Worm (Caenorhabditis elegans): ENCODE results near the gene C40H1.7.

Gene C40H1.7

DNA sequence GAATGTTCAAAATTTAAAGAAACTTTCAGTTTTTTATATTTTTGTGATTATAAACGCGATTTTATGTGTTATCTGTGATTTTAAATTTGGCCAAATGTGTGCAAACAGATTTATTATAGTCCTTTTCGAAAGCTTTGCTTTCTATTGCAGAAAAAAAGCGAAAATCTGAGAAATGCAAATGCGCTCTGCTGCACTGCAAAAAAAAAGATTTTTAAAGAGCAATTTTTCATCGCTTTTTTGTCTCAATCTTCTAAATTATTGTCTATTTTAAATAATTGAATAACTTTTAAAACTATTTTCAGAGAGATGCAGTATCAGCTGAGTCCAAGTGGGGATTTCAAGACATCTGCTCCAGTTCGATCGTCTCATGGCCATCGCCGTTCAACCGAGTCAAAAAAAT is 2.8 kb upstream of the C40H1.7 start, which contains the start of gene cpb-1:
cpb-1 (plus strand) TSS at position 301 of the 400 bp plus-strand sequence.
- no peak for TF ChIP-seq W03F9.2 (tag; optimal IDR thresholded peaks at IDR 0.05)
- TF ChIP-seq dao-5 (tag; optimal IDR thresholded peaks at IDR 0.05), result no peak
- TF ChIP-seq him-1 (tag; optimal IDR thresholded peaks at IDR 0.05), result no peak

DNA sequence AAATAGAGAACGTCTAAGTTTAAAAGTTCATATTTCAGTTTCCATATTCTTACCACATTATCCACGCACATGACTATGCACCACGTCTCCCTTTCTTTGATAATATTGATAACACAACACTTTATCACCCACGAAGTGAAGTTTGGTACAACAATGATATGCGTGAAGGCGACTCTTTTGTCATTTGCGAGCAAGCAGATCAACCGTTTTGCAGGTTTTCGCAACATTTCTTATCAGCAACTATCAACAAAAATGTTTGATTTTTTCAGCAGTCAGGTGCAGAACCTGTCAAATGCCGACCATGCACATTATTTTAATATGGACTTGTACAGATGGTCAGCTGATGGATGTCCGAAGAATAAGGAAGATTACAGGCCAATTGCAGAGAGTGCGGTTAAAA is 1.7 kb downstream of the C40H1.7 start:
- TF ChIP-seq W03F9.2 (tag; optimal IDR thresholded peaks at IDR 0.05) (no peak), dao-5 (tag; optimal IDR thresholded peaks at IDR 0.05) (no peak), him-1 (tag; optimal IDR thresholded peaks at IDR 0.05) (no peak)

DNA sequence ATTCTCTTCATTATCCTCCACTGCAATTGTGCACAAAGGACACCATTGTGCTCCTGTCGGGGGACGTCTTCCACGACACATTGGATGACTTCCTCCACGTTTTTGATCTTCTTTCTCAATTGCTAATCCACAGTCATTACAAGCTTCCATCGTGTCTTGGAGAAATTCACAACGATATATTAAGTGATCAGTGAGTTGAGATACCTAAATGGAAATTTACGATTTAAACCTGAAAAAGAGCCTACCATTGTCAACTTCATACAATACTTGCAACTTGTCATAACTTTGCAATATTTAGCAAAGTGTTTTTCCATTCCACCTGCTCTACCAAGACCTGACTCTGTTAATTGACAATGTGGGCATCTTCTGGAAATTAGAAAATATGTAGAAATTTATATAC is 3.1 kb downstream of the C40H1.7 start:
- no peak for TF ChIP-seq W03F9.2 (tag; optimal IDR thresholded peaks at IDR 0.05)
- TF ChIP-seq dao-5 (tag; optimal IDR thresholded peaks at IDR 0.05), result no peak
- no peak for TF ChIP-seq him-1 (tag; optimal IDR thresholded peaks at IDR 0.05)

DNA sequence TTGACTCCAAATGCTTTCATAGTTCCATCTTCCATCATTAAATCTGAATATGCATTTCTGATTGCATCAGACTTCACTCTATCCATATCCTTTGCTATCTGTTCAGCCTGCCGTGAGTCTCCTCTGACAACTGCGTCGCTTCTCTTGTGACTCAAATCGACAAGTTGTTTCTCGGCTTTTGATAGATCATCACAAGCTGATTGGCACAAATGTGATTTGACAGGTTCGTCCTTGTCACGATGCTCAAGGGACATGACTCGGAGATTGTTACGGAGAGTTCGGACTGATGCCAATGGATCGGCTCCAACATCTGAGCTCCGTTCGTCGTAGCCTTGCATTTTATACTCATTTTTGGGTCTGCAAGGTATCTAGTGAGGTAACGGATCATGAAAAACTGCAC is 3.9 kb downstream of the C40H1.7 start:
- TF ChIP-seq dao-5 (tag; optimal IDR thresholded peaks at IDR 0.05) (no peak), him-1 (tag; optimal IDR thresholded peaks at IDR 0.05) (no peak), W03F9.2 (tag; optimal IDR thresholded peaks at IDR 0.05) (no peak)

DNA sequence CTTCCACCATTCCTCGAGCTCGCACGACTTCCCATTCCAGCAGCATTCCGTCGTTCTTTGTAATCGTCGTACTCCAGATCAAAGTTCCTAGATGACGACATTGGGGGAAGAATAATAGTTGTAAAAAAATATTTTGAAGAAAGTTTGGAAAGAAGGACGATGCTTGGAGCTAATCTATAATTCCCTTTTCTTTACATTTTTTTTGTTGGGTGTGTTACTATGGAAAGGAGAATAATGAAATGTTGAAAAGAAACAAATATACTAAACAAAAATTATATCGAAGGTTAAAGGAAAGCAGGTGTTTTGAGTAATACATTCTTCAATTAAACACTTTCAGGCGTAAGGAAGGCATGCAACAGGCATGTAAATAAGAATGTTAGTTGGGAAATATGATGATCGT is 4.4 kb downstream of the C40H1.7 start, which contains the start of gene C40H1.3:
C40H1.3 (minus strand) TSS at position 101 of the 400 bp plus-strand sequence.
- no peak for TF ChIP-seq him-1 (tag; optimal IDR thresholded peaks at IDR 0.05)
- TF ChIP-seq dao-5 (tag; optimal IDR thresholded peaks at IDR 0.05), result no peak
- no peak for TF ChIP-seq W03F9.2 (tag; optimal IDR thresholded peaks at IDR 0.05)

DNA sequence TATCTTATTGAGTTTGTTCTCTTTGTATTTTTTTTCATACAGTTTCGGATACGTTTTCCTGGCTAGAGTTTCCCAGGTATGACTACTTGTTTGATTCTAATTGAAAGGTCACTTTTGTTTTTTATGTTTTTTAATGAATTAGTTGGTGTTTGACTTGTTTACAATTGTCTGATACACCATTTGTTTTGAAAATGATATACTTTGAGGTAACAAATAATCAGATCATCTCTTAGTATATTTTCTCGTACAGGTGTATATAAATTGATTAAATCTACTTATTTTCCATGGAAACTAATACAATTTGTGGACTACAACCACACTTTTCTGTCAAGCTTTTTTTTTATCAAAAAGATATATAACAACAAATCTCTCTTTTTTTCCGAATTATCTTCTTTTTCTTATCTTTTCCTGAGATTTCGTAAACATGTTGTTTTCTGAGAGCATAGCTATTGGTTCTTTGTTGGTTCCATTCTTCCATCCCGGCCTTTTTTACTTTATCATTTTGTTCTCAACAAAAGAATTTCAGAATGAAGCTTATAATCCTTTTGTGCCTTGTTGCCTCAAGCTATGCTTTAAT is 5.1 kb downstream of the C40H1.7 start, which contains the start of gene ttr-5:
ttr-5 (plus strand) TSS at position 527 of the 577 bp plus-strand sequence.
- TF ChIP-seq W03F9.2 (tag; optimal IDR thresholded peaks at IDR 0.05) (no peak), him-1 (tag; optimal IDR thresholded peaks at IDR 0.05) (no peak), dao-5 (tag; optimal IDR thresholded peaks at IDR 0.05) (no peak)

DNA sequence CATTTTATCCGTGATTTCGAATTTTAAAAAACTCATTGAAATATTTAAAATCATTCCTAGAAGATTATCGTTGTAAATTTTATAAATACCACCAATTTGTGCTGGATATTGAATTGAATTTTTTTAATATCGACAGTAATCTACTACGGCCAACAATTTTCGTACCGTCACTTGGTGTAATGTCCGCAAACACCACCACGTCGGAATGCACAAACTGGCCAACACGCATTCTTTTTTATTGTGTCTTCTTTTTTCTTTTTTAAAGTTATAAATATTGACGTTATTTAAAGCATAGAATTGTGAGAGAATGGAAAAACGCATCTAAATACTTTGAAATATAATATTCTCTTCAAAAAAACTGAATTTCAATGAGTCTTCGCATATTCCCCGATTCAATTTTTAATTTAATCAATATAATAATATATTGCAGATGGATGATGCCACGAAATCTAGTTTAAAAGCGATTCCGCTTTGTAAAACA is 6.3 kb downstream of the C40H1.7 start, which contains the start of gene ufc-1:
ufc-1 (plus strand) TSS at position 431 of the 481 bp plus-strand sequence.
- TF ChIP-seq W03F9.2 (tag; optimal IDR thresholded peaks at IDR 0.05) (peak; percentile 22), dao-5 (tag; optimal IDR thresholded peaks at IDR 0.05) (no peak), him-1 (tag; optimal IDR thresholded peaks at IDR 0.05) (no peak)

DNA sequence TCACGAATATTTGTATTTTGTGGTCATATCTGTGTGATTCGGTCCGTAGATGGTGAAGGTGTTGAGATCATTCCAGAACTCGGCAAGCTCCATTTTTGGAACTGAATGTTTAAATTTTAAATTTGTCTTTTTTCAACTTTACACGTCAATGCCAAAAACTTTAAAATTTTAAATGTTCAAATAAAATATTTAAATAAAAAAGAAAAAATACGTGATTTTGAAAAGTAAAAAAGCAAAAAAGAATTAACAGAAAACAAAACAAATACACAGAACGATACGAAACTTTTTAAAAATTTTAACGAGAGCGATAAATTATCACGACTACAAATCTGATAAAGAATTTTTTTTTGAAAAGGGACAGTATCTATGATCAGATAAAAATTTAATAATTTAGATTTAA is 9.3 kb downstream of the C40H1.7 start, which contains the start of gene elo-4:
elo-4 (minus strand) TSS at position 101 of the 400 bp plus-strand sequence.
- TF ChIP-seq W03F9.2 (tag; optimal IDR thresholded peaks at IDR 0.05), result no peak
- no peak for TF ChIP-seq dao-5 (tag; optimal IDR thresholded peaks at IDR 0.05)
- TF ChIP-seq him-1 (tag; optimal IDR thresholded peaks at IDR 0.05), result no peak

DNA sequence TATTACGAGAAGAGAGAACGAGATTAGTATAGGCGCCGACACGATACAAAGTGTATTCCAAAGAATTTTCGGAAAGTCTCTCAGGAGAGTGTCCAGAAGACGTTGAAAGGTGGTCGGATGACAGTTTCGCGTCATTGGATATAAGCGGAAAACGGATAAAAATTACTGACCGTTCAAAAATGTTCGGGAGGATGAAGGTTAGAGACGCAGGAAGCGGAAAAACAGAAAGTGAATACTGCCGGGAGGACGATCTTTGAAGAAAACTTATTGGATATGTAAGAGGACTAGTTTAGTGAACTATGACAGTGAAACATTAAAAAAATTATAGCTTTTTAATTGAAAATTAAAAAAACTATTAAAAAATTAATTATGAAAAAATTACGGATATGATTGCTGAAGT is 10.3 kb downstream of the C40H1.7 start:
- TF ChIP-seq W03F9.2 (tag; optimal IDR thresholded peaks at IDR 0.05), result no peak
- no peak for TF ChIP-seq him-1 (tag; optimal IDR thresholded peaks at IDR 0.05)
- no peak for TF ChIP-seq dao-5 (tag; optimal IDR thresholded peaks at IDR 0.05)

DNA sequence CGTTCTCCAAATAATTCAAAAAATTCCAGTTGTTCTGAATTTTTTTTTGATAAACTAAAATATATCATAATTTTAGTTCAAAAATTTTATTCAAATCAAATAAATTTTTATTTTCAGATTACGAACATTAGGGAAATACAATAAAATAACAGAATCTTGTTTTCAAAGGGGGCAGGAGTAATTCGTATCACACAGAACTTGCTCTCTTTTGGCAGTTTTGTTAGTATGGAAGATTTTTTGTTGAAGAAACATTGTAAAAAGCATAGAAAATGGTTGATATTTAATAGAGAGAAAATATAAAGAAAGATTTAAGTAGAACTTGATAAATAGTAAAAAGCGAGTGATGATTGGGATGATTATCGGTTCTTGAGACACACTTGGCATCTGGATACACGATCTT is 12.0 kb downstream of the C40H1.7 start:
- TF ChIP-seq him-1 (tag; optimal IDR thresholded peaks at IDR 0.05), result no peak
- TF ChIP-seq dao-5 (tag; optimal IDR thresholded peaks at IDR 0.05), result no peak
- no peak for TF ChIP-seq W03F9.2 (tag; optimal IDR thresholded peaks at IDR 0.05)

DNA sequence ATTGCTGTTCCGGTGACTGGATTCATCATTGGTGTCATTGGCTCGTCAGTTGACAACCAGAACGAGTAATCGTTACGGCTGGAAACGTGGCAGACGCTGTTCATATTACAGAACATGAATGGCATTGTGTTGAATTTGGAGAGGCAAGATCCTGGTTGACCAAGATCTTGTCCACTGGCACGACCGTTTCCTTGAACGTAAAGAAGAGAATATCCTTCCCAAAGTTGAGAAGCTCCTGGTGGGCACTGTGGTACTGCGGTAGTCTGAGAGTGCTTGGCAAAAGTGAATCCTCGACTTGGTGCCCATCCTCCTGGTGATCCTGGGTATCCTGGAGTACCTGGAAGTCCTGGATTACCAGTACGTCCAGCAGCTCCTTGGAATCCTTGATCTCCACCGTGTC is 13.1 kb downstream of the C40H1.7 start:
- no peak for TF ChIP-seq him-1 (tag; optimal IDR thresholded peaks at IDR 0.05)
- TF ChIP-seq W03F9.2 (tag; optimal IDR thresholded peaks at IDR 0.05), result no peak
- no peak for TF ChIP-seq dao-5 (tag; optimal IDR thresholded peaks at IDR 0.05)

DNA sequence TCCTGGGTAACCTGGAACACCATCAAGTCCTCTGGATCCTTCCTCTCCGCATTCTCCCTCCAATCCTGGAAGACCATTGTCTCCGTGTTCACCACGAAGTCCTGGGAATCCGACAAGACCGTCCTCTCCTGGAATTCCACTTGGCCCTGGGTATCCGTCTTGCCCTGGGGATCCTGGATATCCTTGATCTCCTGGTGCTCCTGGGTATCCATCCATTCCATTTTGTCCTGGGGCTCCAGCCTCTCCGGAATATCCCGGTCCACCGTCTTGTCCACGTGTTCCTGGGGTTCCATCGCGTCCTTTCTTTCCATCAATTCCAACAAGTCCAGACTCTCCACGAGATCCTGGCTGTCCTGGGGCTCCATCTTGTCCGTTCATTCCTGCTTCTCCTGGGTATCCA is 15.2 kb downstream of the C40H1.7 start:
- TF ChIP-seq dao-5 (tag; optimal IDR thresholded peaks at IDR 0.05), result no peak
- no peak for TF ChIP-seq him-1 (tag; optimal IDR thresholded peaks at IDR 0.05)
- TF ChIP-seq W03F9.2 (tag; optimal IDR thresholded peaks at IDR 0.05), result no peak

DNA sequence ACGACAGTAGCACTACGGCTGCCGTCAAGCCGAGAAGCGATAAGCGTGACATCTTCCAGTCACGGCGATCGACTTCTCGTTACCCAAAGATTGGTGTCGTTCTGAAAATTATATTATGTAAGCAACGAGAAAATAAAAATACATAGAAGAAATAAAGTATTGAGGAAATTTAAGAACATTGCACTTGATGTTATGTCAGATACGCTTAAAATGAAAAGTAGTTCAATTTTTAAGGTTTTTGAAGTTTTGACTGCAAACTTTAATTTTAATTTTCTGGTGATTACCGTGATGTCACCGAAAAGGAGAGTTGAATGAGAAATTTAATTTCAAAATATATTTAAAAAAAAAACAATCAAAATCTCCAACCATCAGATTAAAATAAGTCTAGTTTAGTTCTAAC is 19.5 kb downstream of the C40H1.7 start, which contains the start of gene emb-9:
emb-9 (minus strand) TSS at position 101 of the 400 bp plus-strand sequence.
- TF ChIP-seq him-1 (tag; optimal IDR thresholded peaks at IDR 0.05) (no peak), W03F9.2 (tag; optimal IDR thresholded peaks at IDR 0.05) (no peak), dao-5 (tag; optimal IDR thresholded peaks at IDR 0.05) (no peak)

DNA sequence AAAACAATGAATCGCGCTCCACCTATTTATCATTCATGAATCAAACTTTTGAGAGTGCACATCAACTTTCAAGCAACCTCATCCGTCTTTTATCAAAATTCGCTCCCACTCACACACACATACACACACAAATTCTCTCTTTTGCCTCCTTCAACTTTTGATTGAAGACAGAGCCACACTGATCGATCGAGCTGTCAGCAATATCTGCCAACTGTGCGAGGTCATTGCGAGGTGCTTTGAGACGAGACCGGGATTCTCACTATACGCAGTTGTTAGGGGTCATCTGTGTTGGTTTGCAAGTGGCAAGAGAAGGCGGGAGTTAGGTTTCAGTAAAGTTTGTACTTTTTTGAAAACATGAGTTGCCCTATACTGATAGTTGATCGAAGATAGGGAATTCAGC is 21.3 kb downstream of the C40H1.7 start:
- TF ChIP-seq W03F9.2 (tag; optimal IDR thresholded peaks at IDR 0.05) (no peak), him-1 (tag; optimal IDR thresholded peaks at IDR 0.05) (no peak), dao-5 (tag; optimal IDR thresholded peaks at IDR 0.05) (no peak)

DNA sequence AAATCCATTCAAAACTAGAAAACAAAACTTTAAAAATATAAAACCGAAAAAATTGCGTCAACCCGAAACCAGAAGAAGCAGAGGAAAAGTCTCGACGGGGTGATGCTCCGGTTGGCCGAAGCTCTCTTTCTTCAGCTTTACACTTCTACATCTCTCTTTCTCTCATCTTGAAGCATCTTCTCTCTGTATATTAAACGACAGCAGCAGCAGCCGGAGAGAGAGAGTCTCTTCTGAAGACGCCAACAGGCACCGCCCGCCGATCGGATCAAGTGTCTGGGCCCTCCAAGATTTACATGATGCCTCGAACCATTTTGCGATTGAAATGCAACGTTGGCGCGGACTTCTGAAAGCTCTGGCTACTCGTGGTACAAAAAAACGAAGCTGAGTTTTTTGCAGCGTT is 21.9 kb downstream of the C40H1.7 start:
- no peak for TF ChIP-seq dao-5 (tag; optimal IDR thresholded peaks at IDR 0.05)
- TF ChIP-seq W03F9.2 (tag; optimal IDR thresholded peaks at IDR 0.05), result no peak
- TF ChIP-seq him-1 (tag; optimal IDR thresholded peaks at IDR 0.05), result no peak

Measured in whole organism, L4/young adult.